Fruit fly (Drosophila melanogaster): Measurements from ENCODE around the gene CG18178.

DNA sequence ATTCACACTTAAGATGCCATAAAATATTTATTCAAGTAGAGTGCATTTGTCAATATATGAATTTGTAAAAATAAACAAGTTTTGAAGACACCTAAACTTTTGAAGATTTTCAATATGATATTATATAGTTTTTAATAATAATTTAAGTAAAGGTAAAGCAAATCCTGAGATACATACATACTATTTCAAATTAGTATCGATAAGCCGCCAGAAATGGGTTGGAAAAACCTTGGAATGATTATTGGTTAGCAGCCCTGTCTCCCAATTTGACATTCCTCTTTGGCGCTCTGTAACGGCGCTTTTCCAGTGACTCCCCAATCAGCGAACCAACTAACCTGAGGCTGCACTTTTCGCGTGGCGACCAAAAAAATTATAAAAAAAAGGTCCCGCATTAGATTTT lies 38.0 kb downstream of the CG18178 start, which contains the start of gene alphaTub67C:
- TF ChIP-seq sna (GFP tag; IDR thresholded peaks at IDR 0.05; ENCODE audit: partially characterized antibody) = no peak
- TF ChIP-seq cad (GFP tag; optimal IDR thresholded peaks at IDR 0.05) = no peak
- TF ChIP-seq CG17186 (GFP tag; optimal IDR thresholded peaks at IDR 0.05) = no peak
- no peak for TF ChIP-seq CG11504 (tag; optimal IDR thresholded peaks at IDR 0.05)
- no peak for TF ChIP-seq bigmax (GFP tag; optimal IDR thresholded peaks at IDR 0.05)
- no peak for TF ChIP-seq CG13775 (GFP tag; optimal IDR thresholded peaks at IDR 0.05)
- no peak for TF ChIP-seq CG13296 (GFP tag; optimal IDR thresholded peaks at IDR 0.05)
- TF ChIP-seq CG12659 (GFP tag; optimal IDR thresholded peaks at IDR 0.05) = no peak
- no peak for TF ChIP-seq fd102C (GFP tag; optimal IDR thresholded peaks at IDR 0.05)

Measured in whole organism, embryonic.